Worm (Caenorhabditis elegans) whole organism, L4 larva: Measurements from ENCODE around the gene lonp-2.

Experiments
- F10B5.3 ChIP-seq: sonication (generic microtip); optimal IDR thresholded peaks from 2 replicates; lab custom pipeline; 2016; ENCODE audit warnings: mild to moderate bottlenecking, missing genetic modification characterization, missing compliant biosample characterization
- F37D6.2 ChIP-seq: sonication (generic microtip); optimal IDR thresholded peaks from 2 replicates; lab custom pipeline; 2016; ENCODE audit warnings: mild to moderate bottlenecking, missing genetic modification characterization, missing compliant biosample characterization
- R02D3.7 ChIP-seq: fragments of 150-350 bp; sonication (generic microtip); optimal IDR thresholded peaks from 3 replicates; lab custom pipeline; 2014; ENCODE audit warnings: missing biosample characterization, missing genetic modification characterization
- aha-1 ChIP-seq: fragments of 150-350 bp; peaks from one replicate; lab custom pipeline; 2014; ENCODE audit warnings: missing biosample characterization, missing genetic modification characterization
- ceh-20 ChIP-seq: fragments of 200-800 bp; sonication (Bioruptor generic); IDR thresholded peaks from 2 replicates; pipeline ENCODE4 v1.3.6; 2022; ENCODE audit warnings: missing genetic modification reagents, missing genetic modification characterization, missing compliant biosample characterization
- ceh-82 ChIP-seq: sonication (generic microtip); optimal IDR thresholded peaks from 2 replicates; lab custom pipeline; 2017; ENCODE audit warnings: missing biosample characterization, missing genetic modification characterization
- ces-1 ChIP-seq: fragments of 150-350 bp; sonication (generic microtip); optimal IDR thresholded peaks from 4 replicates; lab custom pipeline; 2014; ENCODE audit warnings: missing biosample characterization, missing genetic modification reagents, missing genetic modification characterization
- daf-16 ChIP-seq, 3 experiments: sonication (generic microtip); optimal IDR thresholded peaks; 2 replicates each; lab custom pipeline; 2016 to 2017; ENCODE audit warnings: missing genetic modification characterization in 3 of 3, missing genetic modification reagents in 3 of 3, mild to moderate bottlenecking in 2 of 3, missing compliant biosample characterization in 2 of 3, missing biosample characterization in 1 of 3, moderate library complexity in 1 of 3
- daf-8 ChIP-seq: fragments of 200-800 bp; sonication (Bioruptor generic); IDR thresholded peaks from 2 replicates; pipeline ENCODE4 v1.3.6; 2022; ENCODE audit warnings: missing genetic modification characterization, missing compliant biosample characterization
- dmd-8 ChIP-seq: fragments of 200-800 bp; sonication (Bioruptor generic); IDR thresholded peaks from 2 replicates; pipeline ENCODE4 v1.3.6; 2022; ENCODE audit warnings: missing genetic modification characterization, missing compliant biosample characterization
- egl-27 ChIP-seq: sonication (generic microtip); optimal IDR thresholded peaks from 3 replicates; lab custom pipeline; 2017; ENCODE audit warnings: missing biosample characterization, missing genetic modification reagents, missing genetic modification characterization
- hlh-11 ChIP-seq: fragments of 200-800 bp; sonication (Bioruptor generic); optimal IDR thresholded peaks from 2 replicates; lab custom pipeline; 2018; ENCODE audit warnings: mild to moderate bottlenecking, missing genetic modification characterization, missing compliant biosample characterization
- lim-7 ChIP-seq: fragments of 200-800 bp; sonication (Bioruptor generic); IDR thresholded peaks from 2 replicates; pipeline ENCODE4 v1.3.6; 2022; ENCODE audit warnings: missing genetic modification characterization, missing compliant biosample characterization
- lin-39 ChIP-seq: fragments of 150-350 bp; optimal IDR thresholded peaks from 2 replicates; lab custom pipeline; 2014; ENCODE audit warnings: missing biosample characterization, missing genetic modification reagents, missing genetic modification characterization
- lsy-2 ChIP-seq, 2 experiments: fragments of 150-350 bp in 1 of 2; sonication (generic microtip) in 1 of 2; optimal IDR thresholded peaks; 2 replicates each; lab custom pipeline; 2014 to 2017; ENCODE audit warnings: missing biosample characterization in 2 of 2, missing genetic modification characterization in 2 of 2
- madf-9 ChIP-seq: fragments of 200-800 bp; sonication (Bioruptor generic); conservative IDR thresholded peaks from 2 replicates; pipeline ENCODE4 v1.3.6; 2022; ENCODE audit warnings: missing genetic modification reagents, missing genetic modification characterization, missing compliant biosample characterization
- mdl-1 ChIP-seq, 2 experiments: fragments of 150-350 bp in 1 of 2; sonication (generic microtip) in 1 of 2; optimal IDR thresholded peaks; 2 replicates each; lab custom pipeline; 2014 to 2017; ENCODE audit warnings: missing biosample characterization in 2 of 2, missing genetic modification characterization in 2 of 2
- mep-1 ChIP-seq: fragments of 150-350 bp; sonication (generic microtip); optimal IDR thresholded peaks from 3 replicates; lab custom pipeline; 2014; ENCODE audit warnings: missing biosample characterization, missing genetic modification characterization
- mes-2 ChIP-seq: sonication (generic microtip); optimal IDR thresholded peaks from 2 replicates; lab custom pipeline; 2016; ENCODE audit warnings: missing genotype, mild to moderate bottlenecking, missing genetic modification characterization, missing compliant biosample characterization; ENCODE audit not compliant: poor library complexity, severe bottlenecking
- nhr-102 ChIP-seq: sonication (generic microtip); optimal IDR thresholded peaks from 2 replicates; lab custom pipeline; 2016; ENCODE audit warnings: mild to moderate bottlenecking, missing genetic modification characterization, moderate library complexity, missing compliant biosample characterization
- nhr-25 ChIP-seq: sonication (generic microtip); optimal IDR thresholded peaks from 2 replicates; lab custom pipeline; 2017; ENCODE audit warnings: missing genetic modification characterization, mild to moderate bottlenecking, missing compliant biosample characterization, antibody characterized with exemption, moderate library complexity, borderline replicate concordance; ENCODE audit not compliant: insufficient read depth
- nhr-76 ChIP-seq: fragments of 150-350 bp; optimal IDR thresholded peaks from 2 replicates; lab custom pipeline; 2014; ENCODE audit warnings: missing biosample characterization, missing genetic modification characterization
- pqm-1 ChIP-seq: sonication (generic microtip); optimal IDR thresholded peaks from 2 replicates; lab custom pipeline; 2017; ENCODE audit warnings: missing biosample characterization, missing genetic modification characterization
- rbr-2 ChIP-seq: sonication (generic microtip); optimal IDR thresholded peaks from 2 replicates; lab custom pipeline; 2016; ENCODE audit warnings: missing genotype, missing genetic modification characterization, missing compliant biosample characterization
- saeg-2 ChIP-seq: fragments of 200-800 bp; sonication (Bioruptor generic); IDR thresholded peaks from 2 replicates; pipeline ENCODE4 v1.3.6; 2022; ENCODE audit warnings: missing genetic modification reagents, missing genetic modification characterization, missing compliant biosample characterization
- set-16 ChIP-seq: fragments of 200-800 bp; sonication (Bioruptor generic); IDR thresholded peaks from 2 replicates; pipeline ENCODE4 v1.3.6; 2022; ENCODE audit warnings: missing genetic modification reagents, missing genetic modification characterization, missing compliant biosample characterization
- snpc-1.2 ChIP-seq: fragments of 200-800 bp; sonication (Bioruptor generic); IDR thresholded peaks from 2 replicates; pipeline ENCODE4 v1.3.6; 2022; ENCODE audit warnings: missing genetic modification reagents, missing genetic modification characterization, missing compliant biosample characterization
- tra-1 ChIP-seq: fragments of 200-800 bp; sonication (Bioruptor generic); IDR thresholded peaks from 2 replicates; pipeline ENCODE4 v1.3.6; 2022; ENCODE audit warnings: missing genetic modification reagents, missing genetic modification characterization, missing compliant biosample characterization
- unc-130 ChIP-seq: sonication (generic microtip); optimal IDR thresholded peaks from 2 replicates; lab custom pipeline; 2016; ENCODE audit warnings: missing genetic modification reagents, missing genetic modification characterization, missing compliant biosample characterization
- unc-62 ChIP-seq, 3 experiments: fragments of 150-350 bp in 1 of 3; sonication (generic microtip); optimal IDR thresholded peaks in 2 of 3; peaks in 1 of 3; 1 replicate in 1 of 3; 2 replicates in 2 of 3; lab custom pipeline; 2014 to 2017; ENCODE audit warnings: missing biosample characterization in 3 of 3, missing genetic modification characterization in 3 of 3, missing genetic modification reagents in 3 of 3, missing genotype in 1 of 3
- zfp-3 ChIP-seq: fragments of 200-800 bp; sonication (Bioruptor generic); conservative IDR thresholded peaks from 2 replicates; pipeline ENCODE4 v1.3.6; 2022; ENCODE audit warnings: missing genetic modification reagents, missing genetic modification characterization, missing compliant biosample characterization
- ztf-7 ChIP-seq: fragments of 150-350 bp; optimal IDR thresholded peaks from 2 replicates; lab custom pipeline; 2014; ENCODE audit warnings: missing biosample characterization, missing genetic modification characterization

Gene lonp-2

ce11 chrIII:12124392-12124791 lies 16.8 kb downstream of the lonp-2 start:
- TF ChIP-seq nhr-76 (no peak), rbr-2 (tag; lab: Kevin White, UChicago) (no peak), daf-16 (GFP tag; optimal IDR thresholded peaks at IDR 0.05; lab: Kevin White, UChicago) (no peak), daf-16 (tag; optimal IDR thresholded peaks at IDR 0.05; lab: Kevin White, UChicago) (no peak), lim-7 (no peak), nhr-102 (tag; lab: Kevin White, UChicago) (no peak), tra-1 (GFP tag; lab: Robert Waterston, UW) (no peak), snpc-1.2 (GFP tag; lab: Robert Waterston, UW) (no peak), egl-27 (tag; lab: Kevin White, UChicago) (no peak), zfp-3 (GFP tag; lab: Robert Waterston, UW) (no peak), F10B5.3 (no peak), mdl-1 (tag; optimal IDR thresholded peaks at IDR 0.05; lab: Kevin White, UChicago) (no peak), lin-39 (no peak), dmd-8 (GFP tag; lab: Robert Waterston, UW) (no peak), hlh-11 (tag; lab: Kevin White, UChicago) (no peak), saeg-2 (GFP tag; lab: Robert Waterston, UW) (no peak), mes-2 (no peak)

- no peak for TF ChIP-seq aha-1 (tag; lab: Kevin White, UChicago)
- TF ChIP-seq set-16 (GFP tag; lab: Robert Waterston, UW): peak; percentile 56
These were observed 22.5 kb downstream of the lonp-2 start, which contains the start of gene Y75B8A.6 for ce11 chrIII:12130052-12130451. Y75B8A.6 (minus strand) TSS chrIII:12130343.

- peak; percentile 46 for TF ChIP-seq aha-1 (tag; lab: Kevin White, UChicago)
- TF ChIP-seq ceh-82: no peak
These were observed 23.2 kb downstream of the lonp-2 start for ce11 chrIII:12130769-12131168.

ce11 chrIII:12131751-12132150 lies 24.2 kb downstream of the lonp-2 start:
- TF ChIP-seq mep-1 (tag; lab: Kevin White, UChicago) (no peak), nhr-25 (tag; lab: Kevin White, UChicago) (no peak), daf-8 (GFP tag; lab: Robert Waterston, UW) (no peak), set-16 (GFP tag; lab: Robert Waterston, UW) (no peak), pqm-1 (no peak), R02D3.7 (tag; lab: Kevin White, UChicago) (no peak), F37D6.2 (tag; lab: Kevin White, UChicago) (no peak), ceh-20 (GFP tag; lab: Robert Waterston, UW) (no peak), unc-62 (GFP tag; optimal IDR thresholded peaks at IDR 0.05 in 1 of 2; lab: Kevin White, UChicago) (no peak), unc-62 (tag; optimal IDR thresholded peaks at IDR 0.05; lab: Kevin White, UChicago) (no peak), ces-1 (GFP tag; lab: Kevin White, UChicago) (no peak), lsy-2 (tag; optimal IDR thresholded peaks at IDR 0.05; lab: Kevin White, UChicago) (no peak), madf-9 (GFP tag; lab: Robert Waterston, UW) (no peak), unc-130 (no peak)

ce11 chrIII:12133121-12133520 lies 25.5 kb downstream of the lonp-2 start:
- TF ChIP-seq ztf-7 (tag; lab: Kevin White, UChicago) (no peak), unc-62 (GFP tag; optimal IDR thresholded peaks at IDR 0.05 in 1 of 2; lab: Kevin White, UChicago) (peak in 1 of 2 experiments; percentile 92), unc-62 (tag; optimal IDR thresholded peaks at IDR 0.05; lab: Kevin White, UChicago) (no peak)
- TF ChIP-seq, all 104 proteins: peak for 1
